Fruit fly (Drosophila melanogaster) whole organism: ENCODE results near the gene CG15256.

Experiments
- CG8478 ChIP-seq: fragments of >200 bp; optimal IDR thresholded peaks from 2 replicates; lab custom pipeline; 2018; ENCODE audit warnings: inconsistent platforms
- Dll ChIP-seq: fragments of >200 bp; optimal IDR thresholded peaks from 2 replicates; lab custom pipeline; 2017
- pan ChIP-seq: fragments of >200 bp; optimal IDR thresholded peaks from 2 replicates; lab custom pipeline; 2017
- psq ChIP-seq: fragments of >200 bp; optimal IDR thresholded peaks from 2 replicates; lab custom pipeline; 2017

- no peak for TF ChIP-seq psq (lab: Kevin White, UChicago)
- TF ChIP-seq CG8478 (lab: Kevin White, UChicago), result no peak
- TF ChIP-seq pan (lab: Kevin White, UChicago), result no peak
- TF ChIP-seq Dll (lab: Kevin White, UChicago), result no peak
These were observed 3.0 kb upstream of the CG15256 start, which contains the start of gene Skadu for dm6 chr2L:15547219-15547618.
